Fruit fly (Drosophila melanogaster): ENCODE results near the gene CG13039.

DNA sequence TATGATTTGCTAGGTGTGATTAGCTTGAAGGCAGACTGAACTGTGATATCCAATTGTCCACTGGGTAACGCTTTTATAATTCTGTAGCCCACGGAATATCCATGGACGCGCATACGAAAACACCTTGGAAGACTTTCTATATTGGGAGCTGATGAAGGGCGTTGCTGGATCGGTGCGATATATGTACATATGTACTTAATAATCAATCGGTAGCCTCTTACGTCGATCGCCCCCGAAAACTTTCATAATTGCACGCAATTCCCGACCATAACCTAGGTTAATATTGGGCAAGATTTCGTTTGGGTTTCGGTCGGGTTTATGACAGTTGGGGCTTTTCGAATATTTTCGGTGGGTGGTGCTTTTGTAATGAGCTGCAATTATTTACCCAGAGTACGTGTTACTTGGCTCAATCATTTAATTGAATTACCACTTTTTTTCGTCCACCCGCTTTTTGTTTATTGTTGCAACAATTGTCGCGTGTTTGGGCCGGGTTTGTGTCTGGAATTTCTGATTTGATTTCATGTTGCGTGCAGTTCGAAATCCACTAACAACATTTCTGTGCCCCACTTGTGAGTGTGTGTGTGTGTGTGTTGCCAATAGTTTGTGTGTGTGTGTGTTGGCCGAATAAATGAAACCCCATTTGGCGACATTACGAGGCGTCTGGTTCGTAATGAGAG is 44.5 kb downstream of the CG13039 start, which contains the start of gene CG13049:
- TF ChIP-seq CG10669 (GFP tag; optimal IDR thresholded peaks at IDR 0.05), result no peak
- TF ChIP-seq net (GFP tag; optimal IDR thresholded peaks at IDR 0.05), result no peak

All from whole organism, prepupa.